Worm (Caenorhabditis elegans) whole organism, young adult: ENCODE data around the gene vhp-1.

Source experiments
- F37B4.10 ChIP-seq: fragments of 200-800 bp; sonication (Bioruptor generic); IDR thresholded peaks from 2 replicates; pipeline ENCODE4 v1.3.6; 2022; ENCODE audit warnings: missing genetic modification characterization, missing compliant biosample characterization
- F57A8.1 ChIP-seq: fragments of 200-800 bp; sonication (Bioruptor generic); optimal IDR thresholded peaks from 2 replicates; lab custom pipeline; 2018; ENCODE audit warnings: mild to moderate bottlenecking, missing genetic modification characterization, moderate library complexity, missing compliant biosample characterization
- Y95B8A.8 ChIP-seq: fragments of 200-800 bp; sonication (Bioruptor generic); IDR thresholded peaks from 2 replicates; pipeline ENCODE4 v1.3.6; 2022; ENCODE audit warnings: missing genetic modification reagents, missing genetic modification characterization, missing compliant biosample characterization
- egl-18 ChIP-seq: fragments of 200-800 bp; sonication (Bioruptor generic); IDR thresholded peaks from 2 replicates; pipeline ENCODE4 v1.3.6; 2022; ENCODE audit warnings: missing genetic modification reagents, missing genetic modification characterization, missing compliant biosample characterization
- him-1 ChIP-seq: sonication (generic microtip); optimal IDR thresholded peaks from 2 replicates; lab custom pipeline; 2016; ENCODE audit warnings: missing genotype, missing genetic modification reagents, missing genetic modification characterization, missing compliant biosample characterization
- snpc-4 ChIP-seq, 5 experiments: fragments of 150-350 bp in 1 of 5; sonication (generic microtip) in 4 of 5; optimal IDR thresholded peaks; 2 replicates each; lab custom pipeline; 2014 to 2018; ENCODE audit warnings: missing genetic modification characterization in 5 of 5, missing biosample characterization in 3 of 5, antibody characterized with exemption in 2 of 5, mild to moderate bottlenecking in 2 of 5, missing compliant biosample characterization in 2 of 5, missing genotype in 2 of 5, moderate library complexity in 2 of 5, missing genetic modification reagents in 1 of 5
- somi-1 ChIP-seq: fragments of 200-800 bp; sonication (Bioruptor generic); optimal IDR thresholded peaks from 2 replicates; lab custom pipeline; 2018; ENCODE audit warnings: mild to moderate bottlenecking, missing genetic modification characterization, missing compliant biosample characterization
- ztf-18 ChIP-seq: sonication (generic microtip); optimal IDR thresholded peaks from 2 replicates; lab custom pipeline; 2016; ENCODE audit warnings: missing genotype, mild to moderate bottlenecking, missing genetic modification characterization, missing compliant biosample characterization

DNA sequence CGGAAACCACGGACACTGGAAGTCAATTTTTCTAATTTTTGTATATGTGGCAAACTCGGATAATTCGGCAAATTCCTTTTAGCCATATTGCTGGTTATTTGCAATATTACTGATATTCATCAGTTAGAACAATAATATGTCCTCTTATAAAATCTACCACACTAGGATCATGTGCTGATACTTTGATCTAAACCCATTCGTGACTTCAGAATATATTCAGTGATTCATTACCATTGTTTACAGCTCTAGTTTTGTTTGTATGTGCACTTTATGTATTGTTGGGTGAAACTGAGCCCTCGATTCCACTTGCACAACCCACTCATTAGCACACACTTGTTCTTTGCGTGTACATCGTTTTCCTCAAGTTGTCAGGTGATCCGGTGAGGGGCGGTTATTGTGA is 16.9 kb upstream of the vhp-1 start:
- TF ChIP-seq him-1 (tag; lab: Kevin White, UChicago) (no peak), Y95B8A.8 (GFP tag; lab: Robert Waterston, UW) (no peak), F37B4.10 (GFP tag; lab: Robert Waterston, UW) (no peak), ztf-18 (no peak), snpc-4 (GFP tag; optimal IDR thresholded peaks at IDR 0.05; lab: Kevin White, UChicago) (no peak), snpc-4 (tag; optimal IDR thresholded peaks at IDR 0.05; lab: Kevin White, UChicago) (no peak), egl-18 (GFP tag; lab: Robert Waterston, UW) (no peak), F57A8.1 (GFP tag; lab: Kevin White, UChicago) (no peak), somi-1 (GFP tag; lab: Kevin White, UChicago) (no peak)
